Worm (Caenorhabditis elegans) whole organism, L1 larva: ENCODE data around the gene vang-1.
A peak's percentile ranks its signal among the peaks of the same experiment; 100 is the strongest.

ENCODE experiments used
- C04F5.9 ChIP-seq: sonication (generic microtip); optimal IDR thresholded peaks from 2 replicates; lab custom pipeline; 2016; ENCODE audit warnings: missing genetic modification characterization, missing compliant biosample characterization
- C16A3.4 ChIP-seq: fragments of 150-350 bp; optimal IDR thresholded peaks from 2 replicates; lab custom pipeline; 2014; ENCODE audit warnings: missing biosample characterization, missing genetic modification characterization
- C34B4.2 ChIP-seq: sonication (generic microtip); optimal IDR thresholded peaks from 2 replicates; lab custom pipeline; 2017; ENCODE audit warnings: mild to moderate bottlenecking, missing genetic modification characterization, missing compliant biosample characterization
- Y116A8C.19 ChIP-seq: sonication (generic microtip); optimal IDR thresholded peaks from 2 replicates; lab custom pipeline; 2016; ENCODE audit warnings: missing compliant biosample characterization, missing genetic modification characterization, borderline replicate concordance
- alr-1 ChIP-seq: fragments of 200-800 bp; sonication (Bioruptor generic); optimal IDR thresholded peaks from 2 replicates; lab custom pipeline; 2018; ENCODE audit warnings: borderline replicate concordance, mild to moderate bottlenecking, missing genetic modification characterization, missing compliant biosample characterization
- aly-2 ChIP-seq: fragments of 150-350 bp; optimal IDR thresholded peaks from 2 replicates; lab custom pipeline; 2014; ENCODE audit warnings: missing biosample characterization, missing genetic modification characterization
- blmp-1 ChIP-seq: fragments of 150-350 bp; optimal IDR thresholded peaks from 2 replicates; lab custom pipeline; 2014; ENCODE audit warnings: missing biosample characterization, missing genetic modification characterization
- ceh-63 ChIP-seq: fragments of 200-800 bp; sonication (Bioruptor generic); optimal IDR thresholded peaks from 2 replicates; lab custom pipeline; 2018; ENCODE audit warnings: mild to moderate bottlenecking, missing genetic modification characterization, missing compliant biosample characterization
- ceh-8 ChIP-seq: fragments of 200-800 bp; sonication (Bioruptor generic); optimal IDR thresholded peaks from 2 replicates; lab custom pipeline; 2018; ENCODE audit warnings: mild to moderate bottlenecking, missing genetic modification characterization, moderate library complexity, missing compliant biosample characterization
- ceh-88 ChIP-seq: fragments of 200-800 bp; sonication (Bioruptor generic); IDR thresholded peaks from 2 replicates; pipeline ENCODE4 v1.3.6; 2022; ENCODE audit warnings: missing genetic modification characterization, missing compliant biosample characterization
- efl-1 ChIP-seq, 4 experiments: fragments of 150-350 bp; optimal IDR thresholded peaks in 3 of 4; peaks in 1 of 4; 1 replicate in 1 of 4; 2 replicates in 3 of 4; lab custom pipeline; 2014; ENCODE audit warnings: missing biosample characterization in 2 of 4, missing genetic modification characterization in 2 of 4, missing genetic modification reagents in 2 of 4
- efl-3 ChIP-seq: fragments of 200-800 bp; sonication (Bioruptor generic); optimal IDR thresholded peaks from 2 replicates; lab custom pipeline; 2018; ENCODE audit warnings: mild to moderate bottlenecking, missing genetic modification characterization, missing compliant biosample characterization
- elt-3 ChIP-seq, 6 experiments: fragments of 150-350 bp in 1 of 6; sonication (generic microtip); optimal IDR thresholded peaks; 2 replicates each; lab custom pipeline; 2017 to 2018; ENCODE audit warnings: missing biosample characterization in 6 of 6, missing genetic modification characterization in 6 of 6, inconsistent platforms in 1 of 6
- fkh-8 ChIP-seq: sonication (generic microtip); optimal IDR thresholded peaks from 2 replicates; lab custom pipeline; 2016; ENCODE audit warnings: mild to moderate bottlenecking, missing genetic modification characterization, missing compliant biosample characterization
- grh-1 ChIP-seq: fragments of 200-800 bp; sonication (Bioruptor generic); IDR thresholded peaks from 2 replicates; pipeline ENCODE4 v1.3.6; 2022; ENCODE audit warnings: missing genetic modification reagents, missing genetic modification characterization, missing compliant biosample characterization
- hpl-2 ChIP-seq: fragments of 150-350 bp; optimal IDR thresholded peaks from 2 replicates; lab custom pipeline; 2014; ENCODE audit warnings: missing biosample characterization, missing genetic modification reagents, missing genetic modification characterization
- jun-1 ChIP-seq: fragments of 150-350 bp; optimal IDR thresholded peaks from 2 replicates; lab custom pipeline; 2014; ENCODE audit warnings: missing biosample characterization, missing genetic modification reagents, missing genetic modification characterization
- lin-14 ChIP-seq: fragments of 200-800 bp; sonication (Bioruptor generic); optimal IDR thresholded peaks from 2 replicates; lab custom pipeline; 2018; ENCODE audit warnings: mild to moderate bottlenecking, missing genetic modification characterization, moderate library complexity, missing compliant biosample characterization
- lin-35 ChIP-seq, 2 experiments: fragments of 150-350 bp; optimal IDR thresholded peaks; 2 replicates each; lab custom pipeline; 2014; ENCODE audit warnings: missing biosample characterization in 2 of 2, missing genetic modification characterization in 2 of 2, missing genetic modification reagents in 2 of 2
- lir-3 ChIP-seq: sonication (generic microtip); optimal IDR thresholded peaks from 2 replicates; lab custom pipeline; 2016; ENCODE audit warnings: mild to moderate bottlenecking, missing genetic modification characterization, moderate library complexity, missing compliant biosample characterization; ENCODE audit not compliant: poor library complexity
- mdl-1 ChIP-seq, 2 experiments: fragments of 150-350 bp; optimal IDR thresholded peaks; 2 replicates each; lab custom pipeline; 2014 to 2017; ENCODE audit warnings: missing biosample characterization in 2 of 2, missing genetic modification characterization in 2 of 2, inconsistent platforms in 1 of 2
- mep-1 ChIP-seq: fragments of 150-350 bp; optimal IDR thresholded peaks from 2 replicates; lab custom pipeline; 2014; ENCODE audit warnings: missing biosample characterization, missing genetic modification characterization
- nhr-20 ChIP-seq: sonication (generic microtip); optimal IDR thresholded peaks from 2 replicates; lab custom pipeline; 2016; ENCODE audit warnings: mild to moderate bottlenecking, missing genetic modification characterization, missing compliant biosample characterization
- nhr-237 ChIP-seq: fragments of 150-350 bp; optimal IDR thresholded peaks from 2 replicates; lab custom pipeline; 2014; ENCODE audit warnings: missing biosample characterization, missing genetic modification characterization
- nhr-47 ChIP-seq: sonication (generic microtip); optimal IDR thresholded peaks from 2 replicates; lab custom pipeline; 2016; ENCODE audit warnings: mild to moderate bottlenecking, missing genetic modification characterization, moderate library complexity, missing compliant biosample characterization
- nhr-71 ChIP-seq: sonication (generic microtip); optimal IDR thresholded peaks from 2 replicates; lab custom pipeline; 2016; ENCODE audit warnings: mild to moderate bottlenecking, missing genetic modification characterization, moderate library complexity, missing compliant biosample characterization
- nhr-76 ChIP-seq: sonication (generic microtip); optimal IDR thresholded peaks from 2 replicates; lab custom pipeline; 2017; ENCODE audit warnings: missing biosample characterization, missing genetic modification characterization
- nhr-77 ChIP-seq: fragments of 150-350 bp; optimal IDR thresholded peaks from 2 replicates; lab custom pipeline; 2014; ENCODE audit warnings: missing biosample characterization, missing genetic modification characterization
- nhr-85 ChIP-seq: sonication (generic microtip); peaks from one replicate; lab custom pipeline; 2016; ENCODE audit warnings: missing genetic modification characterization, inconsistent platforms, missing compliant biosample characterization
- nhr-90 ChIP-seq: sonication (generic microtip); optimal IDR thresholded peaks from 2 replicates; lab custom pipeline; 2016; ENCODE audit warnings: mild to moderate bottlenecking, missing genetic modification characterization, missing compliant biosample characterization; ENCODE audit not compliant: poor library complexity
- pqm-1 ChIP-seq: sonication (generic microtip); optimal IDR thresholded peaks from 3 replicates; lab custom pipeline; 2017; ENCODE audit warnings: missing biosample characterization, missing genetic modification characterization
- rnt-1 ChIP-seq: sonication (generic microtip); optimal IDR thresholded peaks from 2 replicates; lab custom pipeline; 2016; ENCODE audit warnings: mild to moderate bottlenecking, missing genetic modification characterization, moderate library complexity, missing compliant biosample characterization
- skn-1 ChIP-seq: fragments of 150-350 bp; optimal IDR thresholded peaks from 2 replicates; lab custom pipeline; 2014; ENCODE audit warnings: missing biosample characterization, missing genetic modification characterization
- snu-23 ChIP-seq: sonication (generic microtip); optimal IDR thresholded peaks from 2 replicates; lab custom pipeline; 2016; ENCODE audit warnings: missing genetic modification characterization, missing compliant biosample characterization
- sup-37 ChIP-seq: fragments of 200-800 bp; sonication (Bioruptor generic); optimal IDR thresholded peaks from 2 replicates; lab custom pipeline; 2018; ENCODE audit warnings: mild to moderate bottlenecking, missing genetic modification characterization, missing compliant biosample characterization
- tbx-2 ChIP-seq: sonication (generic microtip); optimal IDR thresholded peaks from 2 replicates; lab custom pipeline; 2016; ENCODE audit warnings: missing genetic modification characterization, missing compliant biosample characterization
- unc-130 ChIP-seq: fragments of 150-350 bp; optimal IDR thresholded peaks from 2 replicates; lab custom pipeline; 2017; ENCODE audit warnings: missing biosample characterization, missing genetic modification characterization, inconsistent platforms
- vab-15 ChIP-seq: sonication (generic microtip); optimal IDR thresholded peaks from 2 replicates; lab custom pipeline; 2017; ENCODE audit warnings: missing genotype, mild to moderate bottlenecking, missing genetic modification characterization, missing compliant biosample characterization
- xbp-1 ChIP-seq: sonication (generic microtip); optimal IDR thresholded peaks from 2 replicates; lab custom pipeline; 2016; ENCODE audit warnings: missing genetic modification characterization, missing compliant biosample characterization
- zag-1 ChIP-seq: fragments of 150-350 bp; optimal IDR thresholded peaks from 2 replicates; lab custom pipeline; 2014; ENCODE audit warnings: missing biosample characterization, missing genetic modification characterization
- ztf-11 ChIP-seq, 2 experiments: sonication (generic microtip); optimal IDR thresholded peaks; 2 replicates each; lab custom pipeline; 2016 to 2017; ENCODE audit warnings: missing genetic modification characterization in 2 of 2, missing biosample characterization in 1 of 2, missing compliant biosample characterization in 1 of 2

Gene vang-1

DNA sequence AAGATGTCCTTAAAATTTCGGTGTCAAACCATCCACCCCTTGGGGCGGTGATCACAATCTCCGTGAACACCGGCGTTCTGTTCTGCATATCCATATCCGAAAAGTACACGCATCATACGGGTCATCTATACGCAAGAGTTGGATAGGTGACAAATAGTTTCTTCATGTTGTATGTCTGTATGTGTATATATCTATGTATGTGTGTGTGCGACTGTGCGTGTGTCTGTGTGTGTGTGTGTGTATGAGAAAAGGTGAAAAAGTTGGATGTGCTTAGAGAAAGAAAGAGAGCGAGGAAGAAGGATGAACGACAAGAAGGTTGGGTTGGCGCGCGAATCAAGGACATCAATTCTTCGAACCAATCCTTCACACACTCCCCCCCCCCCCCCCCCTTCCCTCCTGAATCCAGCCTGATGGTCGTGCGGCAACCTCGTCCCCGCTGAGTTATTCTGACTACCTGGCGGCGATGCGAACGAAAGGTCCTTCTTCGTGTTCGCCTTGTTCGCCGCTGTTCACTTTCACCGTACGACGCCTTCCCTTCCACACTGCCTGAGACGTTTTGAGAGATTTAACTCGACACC lies 21.7 kb downstream of the vang-1 start:
- TF ChIP-seq jun-1 (tag; lab: Kevin White, UChicago) = no peak
- no peak for TF ChIP-seq ztf-11 (tag; optimal IDR thresholded peaks at IDR 0.05; lab: Kevin White, UChicago)
- no peak for TF ChIP-seq unc-130 (tag; lab: Kevin White, UChicago)
- TF ChIP-seq nhr-85 = peak; percentile 87
- no peak for TF ChIP-seq hpl-2
- peak; percentile 45; the same call in 1 of the 2 replicates for TF ChIP-seq grh-1 (GFP tag; lab: Robert Waterston, UW)
- no peak for TF ChIP-seq fkh-8 (tag; lab: Kevin White, UChicago)
- no peak for TF ChIP-seq nhr-76 (tag; lab: Kevin White, UChicago)
- TF ChIP-seq rnt-1 (tag; lab: Kevin White, UChicago) = peak; percentile 17
- peak; percentile 76 for TF ChIP-seq blmp-1 (tag; lab: Kevin White, UChicago)
- TF ChIP-seq C16A3.4 (tag; lab: Kevin White, UChicago) = peak; percentile 14
- TF ChIP-seq lin-35 (GFP tag; optimal IDR thresholded peaks at IDR 0.05; lab: Kevin White, UChicago) = no peak
- TF ChIP-seq lin-14 (GFP tag; lab: Kevin White, UChicago) = peak; percentile 81
- TF ChIP-seq nhr-47 = no peak
- TF ChIP-seq lir-3 = no peak
- TF ChIP-seq aly-2 (tag; lab: Kevin White, UChicago) = no peak
- peak; percentile 49 for TF ChIP-seq snu-23 (GFP tag; lab: Kevin White, UChicago)
- TF ChIP-seq sup-37 = no peak
- no peak for TF ChIP-seq C04F5.9 (tag; lab: Kevin White, UChicago)
- TF ChIP-seq nhr-20 (tag; lab: Kevin White, UChicago) = peak; percentile 8
- peak; percentile 19 for TF ChIP-seq nhr-71
- peak; percentile 57 for TF ChIP-seq mep-1 (tag; lab: Kevin White, UChicago)
- TF ChIP-seq elt-3 (tag; optimal IDR thresholded peaks at IDR 0.05; lab: Kevin White, UChicago) = peak in 2 of 6 experiments; percentile 8 to 54

DNA sequence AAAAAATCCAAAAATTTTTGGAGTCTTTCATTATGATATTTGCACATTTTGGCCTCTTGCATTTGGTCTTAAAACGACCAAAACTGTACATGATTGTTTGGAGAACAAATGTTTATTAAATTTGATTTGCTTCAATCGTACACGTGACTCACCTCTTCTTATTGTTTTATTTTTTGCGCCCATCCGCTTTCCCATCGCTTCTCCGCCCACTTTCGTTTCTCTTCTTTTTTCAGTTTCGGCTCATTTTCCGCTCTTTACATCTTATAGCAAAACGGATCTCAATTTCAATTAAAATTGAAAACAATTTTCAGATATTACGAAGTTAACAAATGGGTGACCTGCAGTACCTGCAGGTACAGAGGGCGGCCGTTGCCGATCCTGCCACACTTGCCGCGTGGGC lies 23.6 kb downstream of the vang-1 start, which contains the start of gene nmy-1:
TSS of gene nmy-1 (plus strand) at position 301 of the 400 bp plus-strand sequence.
- TF ChIP-seq nhr-47 (no peak), ceh-63 (no peak), mdl-1 (tag; optimal IDR thresholded peaks at IDR 0.05; lab: Kevin White, UChicago) (no peak), ceh-8 (GFP tag; lab: Kevin White, UChicago) (no peak), tbx-2 (no peak), xbp-1 (tag; lab: Kevin White, UChicago) (no peak), zag-1 (tag; lab: Kevin White, UChicago) (no peak), vab-15 (tag; lab: Kevin White, UChicago) (no peak), nhr-237 (tag; lab: Kevin White, UChicago) (no peak), hpl-2 (no peak)

DNA sequence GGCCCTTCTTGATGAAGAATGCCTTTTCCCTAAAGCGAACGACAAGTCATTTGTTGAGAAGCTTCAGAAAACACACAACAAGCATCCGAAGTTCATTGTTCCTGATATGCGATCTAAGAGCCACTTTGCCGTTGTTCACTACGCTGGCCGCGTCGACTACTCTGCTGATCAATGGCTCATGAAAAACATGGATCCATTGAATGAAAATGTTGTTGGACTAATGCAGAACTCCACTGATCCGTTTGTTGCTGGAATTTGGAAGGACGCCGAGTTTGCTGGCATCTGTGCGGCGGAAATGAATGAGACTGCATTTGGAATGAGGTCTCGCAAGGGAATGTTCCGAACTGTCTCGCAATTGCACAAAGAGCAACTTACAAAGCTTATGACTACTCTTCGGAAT lies 27.0 kb downstream of the vang-1 start:
- TF ChIP-seq efl-1 (optimal IDR thresholded peaks at IDR 0.05; lab: Kevin White, UChicago) (no peak), efl-1 (GFP tag; optimal IDR thresholded peaks at IDR 0.05 in 1 of 2; lab: Kevin White, UChicago) (peak in 1 of 2 experiments; percentile 58), ceh-88 (GFP tag; lab: Robert Waterston, UW) (no peak), aly-2 (tag; lab: Kevin White, UChicago) (no peak)

DNA sequence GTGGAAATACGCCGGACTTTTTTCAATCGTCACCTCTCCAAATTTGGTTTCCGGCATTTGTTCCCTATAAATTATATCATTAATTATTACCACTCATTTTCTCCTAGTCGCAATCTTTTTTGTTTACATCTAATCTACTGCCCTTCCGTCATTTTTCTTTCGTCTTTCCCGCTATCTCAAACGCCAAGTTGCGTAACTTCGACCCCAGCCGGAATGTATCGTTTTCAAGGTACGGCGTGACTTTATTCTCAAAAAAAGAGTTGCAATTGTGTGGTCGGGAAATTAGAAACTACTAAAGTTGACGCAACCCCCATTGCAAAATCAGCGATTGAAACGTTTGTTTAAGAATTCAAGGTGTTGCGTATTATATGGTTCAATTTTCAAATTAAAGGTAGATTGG lies 33.8 kb downstream of the vang-1 start:
- TF ChIP-seq sup-37 (no peak), Y116A8C.19 (tag; lab: Kevin White, UChicago) (no peak), grh-1 (GFP tag; lab: Robert Waterston, UW) (no peak), pqm-1 (tag; lab: Kevin White, UChicago) (no peak), efl-3 (GFP tag; lab: Kevin White, UChicago) (no peak), blmp-1 (tag; lab: Kevin White, UChicago) (no peak), fkh-8 (tag; lab: Kevin White, UChicago) (no peak), nhr-77 (no peak), zag-1 (tag; lab: Kevin White, UChicago) (no peak), skn-1 (no peak), nhr-90 (no peak), lin-35 (GFP tag; optimal IDR thresholded peaks at IDR 0.05; lab: Kevin White, UChicago) (no peak), ztf-11 (tag; optimal IDR thresholded peaks at IDR 0.05; lab: Kevin White, UChicago) (no peak), alr-1 (tag; lab: Kevin White, UChicago) (no peak), efl-1 (optimal IDR thresholded peaks at IDR 0.05; lab: Kevin White, UChicago) (no peak), efl-1 (GFP tag; optimal IDR thresholded peaks at IDR 0.05 in 1 of 2; lab: Kevin White, UChicago) (no peak), mdl-1 (tag; optimal IDR thresholded peaks at IDR 0.05; lab: Kevin White, UChicago) (no peak), hpl-2 (no peak), C34B4.2 (tag; lab: Kevin White, UChicago) (no peak)
